Fruit fly (Drosophila melanogaster): ENCODE data around the gene Ccp84Ad.

The Ccp84Ad gene

DNA sequence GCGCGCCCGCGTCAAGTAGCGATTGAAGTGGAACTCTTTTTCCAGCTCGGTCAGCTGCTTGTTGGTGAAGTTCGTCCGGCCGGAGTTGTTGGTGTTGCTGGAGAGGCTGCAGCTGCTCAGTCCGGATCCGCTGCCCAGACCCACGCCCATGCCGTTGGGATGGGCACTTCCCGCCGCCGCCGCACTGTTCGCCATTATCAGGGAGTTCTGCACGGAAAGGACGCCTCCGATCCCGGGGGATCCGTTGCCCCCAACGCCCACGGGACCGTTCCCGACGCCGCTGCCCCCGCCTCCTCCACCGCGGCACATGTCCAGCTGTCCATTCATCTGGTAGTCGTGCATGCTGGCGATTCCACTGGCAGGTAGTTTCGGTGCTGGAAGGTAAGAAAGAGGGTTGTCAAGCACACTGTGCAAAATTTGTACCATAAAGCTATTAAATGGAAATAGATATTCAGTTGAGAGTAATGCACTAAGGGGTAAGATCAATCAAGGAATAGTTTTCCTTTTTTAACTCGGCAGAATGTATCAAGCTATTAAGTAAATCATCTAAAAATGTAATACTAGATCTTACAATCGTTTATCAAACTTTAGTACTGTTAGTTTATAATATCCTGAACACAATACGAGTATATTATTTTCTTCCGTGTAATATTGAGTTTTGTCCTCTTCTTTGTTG lies 29.8 kb upstream of the Ccp84Ad start:
- TF ChIP-seq HLH106 (tag; optimal IDR thresholded peaks at IDR 0.05), result no peak
- TF ChIP-seq Jra (GFP tag; optimal IDR thresholded peaks at IDR 0.05), result no peak
- no peak for TF ChIP-seq fru (GFP tag; optimal IDR thresholded peaks at IDR 0.05)
- no peak for TF ChIP-seq CG32264 (GFP tag; optimal IDR thresholded peaks at IDR 0.05)
- no peak for TF ChIP-seq jim (GFP tag; optimal IDR thresholded peaks at IDR 0.05)
- TF ChIP-seq Dfd (GFP tag; optimal IDR thresholded peaks at IDR 0.05), result peak; percentile 98
- TF ChIP-seq dsf (GFP tag; optimal IDR thresholded peaks at IDR 0.05; ENCODE audit: borderline replicate concordance), result no peak
- no peak for TF ChIP-seq h (GFP tag; optimal IDR thresholded peaks at IDR 0.05)

DNA sequence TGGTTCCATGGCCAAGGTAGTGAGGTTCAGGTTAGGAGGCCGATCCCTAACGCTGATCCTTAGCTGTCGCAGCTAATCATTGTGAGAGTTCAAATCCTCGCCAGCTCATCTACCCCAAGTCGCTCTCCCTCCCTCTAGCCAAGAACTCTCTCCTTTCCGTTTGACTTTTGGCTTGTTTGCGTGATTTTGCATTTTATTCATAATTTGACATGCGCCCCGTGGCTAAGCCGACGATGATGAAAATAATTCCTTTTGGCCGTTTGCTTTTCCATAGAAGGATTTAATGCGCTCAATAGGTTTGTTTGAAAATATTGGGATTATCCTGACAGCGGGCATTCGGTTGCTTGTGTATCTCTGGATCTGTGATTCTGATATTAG lies 29.3 kb upstream of the Ccp84Ad start:
- TF ChIP-seq Myc (optimal IDR thresholded peaks at IDR 0.05) (no peak), tai (GFP tag; optimal IDR thresholded peaks at IDR 0.05) (no peak), Jra (GFP tag; optimal IDR thresholded peaks at IDR 0.05) (no peak), Rel (GFP tag; optimal IDR thresholded peaks at IDR 0.05) (no peak), Rel (tag; optimal IDR thresholded peaks at IDR 0.05) (no peak), CG32264 (GFP tag; optimal IDR thresholded peaks at IDR 0.05) (no peak), fru (GFP tag; optimal IDR thresholded peaks at IDR 0.05) (no peak), Dfd (GFP tag; optimal IDR thresholded peaks at IDR 0.05) (no peak), Sp1 (GFP tag; optimal IDR thresholded peaks at IDR 0.05) (no peak), CrebA (GFP tag; optimal IDR thresholded peaks at IDR 0.05; ENCODE audit: borderline replicate concordance) (no peak), h (GFP tag; optimal IDR thresholded peaks at IDR 0.05) (no peak)

DNA sequence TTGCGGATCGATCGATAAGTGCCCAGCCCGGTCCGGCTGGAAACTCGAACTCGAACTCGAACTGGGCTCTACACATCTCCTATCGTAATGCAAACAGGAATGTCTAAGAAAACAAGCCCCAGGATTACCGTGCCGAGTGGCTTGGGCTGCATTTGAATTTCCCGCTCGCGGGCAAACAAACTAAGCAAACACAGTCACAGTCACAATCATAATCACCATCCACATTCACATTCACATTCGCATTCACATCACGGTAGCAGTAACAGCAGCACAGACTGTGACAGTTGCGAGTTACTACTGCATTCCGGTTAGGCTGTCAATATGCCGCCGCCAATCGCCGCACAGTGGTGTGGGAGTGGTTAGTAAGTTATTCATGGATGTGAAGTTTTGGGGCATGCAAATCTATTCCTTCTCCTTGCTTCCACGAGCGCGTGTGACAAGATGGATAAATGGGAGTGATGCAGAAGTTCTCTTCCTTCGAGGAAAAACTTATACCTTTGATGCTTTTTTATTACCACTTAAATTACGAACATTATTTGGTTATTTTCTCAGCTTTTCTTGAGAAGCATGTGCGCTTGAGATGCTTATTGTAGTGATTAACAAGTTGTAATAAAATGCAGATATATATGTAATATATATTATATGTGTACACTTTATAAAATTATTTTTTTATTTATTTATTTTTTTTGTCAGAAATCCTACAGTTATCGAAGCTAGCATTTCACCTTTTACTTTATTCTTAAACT lies 28.0 kb upstream of the Ccp84Ad start:
- TF ChIP-seq dmrt93B (GFP tag; optimal IDR thresholded peaks at IDR 0.05) (no peak), jim (GFP tag; optimal IDR thresholded peaks at IDR 0.05) (no peak), fru (GFP tag; optimal IDR thresholded peaks at IDR 0.05) (no peak), HLH106 (tag; optimal IDR thresholded peaks at IDR 0.05) (no peak), usp (GFP tag; optimal IDR thresholded peaks at IDR 0.05) (no peak), br (GFP tag; optimal IDR thresholded peaks at IDR 0.05) (no peak), dl (GFP tag; optimal IDR thresholded peaks at IDR 0.05; ENCODE audit: insufficient read depth in 1 of 2, partially characterized antibody in 2 of 2) (no peak), foxo (GFP tag; optimal IDR thresholded peaks at IDR 0.05) (no peak), OdsH (GFP tag; optimal IDR thresholded peaks at IDR 0.05) (no peak), CG9705 (GFP tag; optimal IDR thresholded peaks at IDR 0.05) (no peak), Jra (GFP tag; optimal IDR thresholded peaks at IDR 0.05) (no peak), brk (GFP tag; optimal IDR thresholded peaks at IDR 0.05) (no peak), Abd-B (GFP tag; optimal IDR thresholded peaks at IDR 0.05) (no peak), psq (GFP tag; optimal IDR thresholded peaks at IDR 0.05) (no peak), dsf (GFP tag; optimal IDR thresholded peaks at IDR 0.05; ENCODE audit: borderline replicate concordance) (no peak), Hr83 (GFP tag; optimal IDR thresholded peaks at IDR 0.05; ENCODE audit: poor library complexity, severe bottlenecking) (no peak), pan (optimal IDR thresholded peaks at IDR 0.05) (no peak)

DNA sequence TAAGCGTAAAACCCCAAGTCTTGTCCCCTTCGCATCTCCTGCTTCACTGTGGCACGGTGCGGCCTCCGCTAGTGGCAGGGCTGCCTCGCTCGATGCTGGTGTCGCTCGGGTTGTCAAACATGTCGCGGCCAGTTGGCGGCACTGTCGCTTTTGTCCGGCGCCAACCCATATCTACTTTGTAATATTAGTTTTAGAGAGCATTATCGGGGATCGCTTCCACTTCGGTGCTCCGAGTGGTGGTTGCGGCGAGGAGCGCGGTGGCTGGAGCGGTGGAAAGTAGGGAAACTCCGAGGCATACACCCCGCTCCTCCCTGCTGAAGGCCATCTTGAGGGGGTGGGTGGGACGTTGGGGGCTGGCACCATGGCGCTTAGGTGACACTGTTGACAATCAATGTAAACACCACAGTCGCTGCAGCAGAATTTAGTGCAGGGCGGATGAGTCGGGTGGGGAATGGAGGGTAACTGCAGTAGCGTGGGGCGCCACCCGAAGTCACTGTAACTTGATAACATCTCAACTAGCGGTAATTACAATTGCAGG lies 27.3 kb upstream of the Ccp84Ad start:
- TF ChIP-seq brk (GFP tag; optimal IDR thresholded peaks at IDR 0.05), result no peak
- no peak for TF ChIP-seq Jra (GFP tag; optimal IDR thresholded peaks at IDR 0.05)
- TF ChIP-seq fru (GFP tag; optimal IDR thresholded peaks at IDR 0.05), result no peak
- TF ChIP-seq OdsH (GFP tag; optimal IDR thresholded peaks at IDR 0.05), result no peak
- TF ChIP-seq Myc (optimal IDR thresholded peaks at IDR 0.05), result no peak
- no peak for TF ChIP-seq Hr78 (GFP tag; optimal IDR thresholded peaks at IDR 0.05)
- no peak for TF ChIP-seq dl (GFP tag; optimal IDR thresholded peaks at IDR 0.05; ENCODE audit: insufficient read depth in 1 of 2, partially characterized antibody in 2 of 2)
- TF ChIP-seq CG9705 (GFP tag; optimal IDR thresholded peaks at IDR 0.05), result no peak
- no peak for TF ChIP-seq dmrt93B (GFP tag; optimal IDR thresholded peaks at IDR 0.05)
- TF ChIP-seq Vsx2 (GFP tag; optimal IDR thresholded peaks at IDR 0.05; ENCODE audit: partially characterized antibody), result no peak
- no peak for TF ChIP-seq GATAd (GFP tag; optimal IDR thresholded peaks at IDR 0.05)
- no peak for TF ChIP-seq dsf (GFP tag; optimal IDR thresholded peaks at IDR 0.05; ENCODE audit: borderline replicate concordance)
- no peak for TF ChIP-seq Mio (GFP tag; optimal IDR thresholded peaks at IDR 0.05)
- no peak for TF ChIP-seq usp (GFP tag; optimal IDR thresholded peaks at IDR 0.05)
- no peak for TF ChIP-seq woc (GFP tag; optimal IDR thresholded peaks at IDR 0.05)
- TF ChIP-seq HLH106 (tag; optimal IDR thresholded peaks at IDR 0.05), result no peak
